Fruit fly (Drosophila melanogaster): ENCODE data around the gene CG1113.
A peak's percentile ranks its signal among the peaks of the same experiment; 100 is the strongest.

The CG1113 gene

dm6 chr3R:5300620-5301019, 47.7 kb downstream of the CG1113 start (continued):
- TF ChIP-seq Dp (GFP tag; optimal IDR thresholded peaks at IDR 0.05), result no peak
- TF ChIP-seq HmgD (GFP tag; optimal IDR thresholded peaks at IDR 0.05), result no peak
- TF ChIP-seq CG8089 (GFP tag; optimal IDR thresholded peaks at IDR 0.05), result peak; percentile 33
- TF ChIP-seq CG15514 (GFP tag; optimal IDR thresholded peaks at IDR 0.05), result peak; percentile 28
- no peak for TF ChIP-seq gt (GFP tag; IDR thresholded peaks at IDR 0.05)
- TF ChIP-seq dpn (GFP tag; optimal IDR thresholded peaks at IDR 0.05), result peak in 1 of 2 experiments; percentile 27
- no peak for TF ChIP-seq maf-S (GFP tag; optimal IDR thresholded peaks at IDR 0.05)
- TF ChIP-seq CG33213 (GFP tag; optimal IDR thresholded peaks at IDR 0.05), result no peak
- TF ChIP-seq Lhr (GFP tag; optimal IDR thresholded peaks at IDR 0.05), result no peak
- no peak for TF ChIP-seq run (tag; optimal IDR thresholded peaks at IDR 0.05)
- peak; percentile 42 for TF ChIP-seq wek (GFP tag; optimal IDR thresholded peaks at IDR 0.05)
- no peak for TF ChIP-seq CG6689 (GFP tag; IDR thresholded peaks at IDR 0.05)
- TF ChIP-seq CG12744 (GFP tag; optimal IDR thresholded peaks at IDR 0.05), result no peak
- TF ChIP-seq da (GFP tag; optimal IDR thresholded peaks at IDR 0.05), result no peak
- peak; percentile 34 for TF ChIP-seq odd (GFP tag; optimal IDR thresholded peaks at IDR 0.05)
- no peak for TF ChIP-seq twi (tag; optimal IDR thresholded peaks at IDR 0.05)
- TF ChIP-seq Hsf (GFP tag; optimal IDR thresholded peaks at IDR 0.05), result peak; percentile 19
- no peak for TF ChIP-seq CG8281 (tag; optimal IDR thresholded peaks at IDR 0.05)
- TF ChIP-seq luna (GFP tag; optimal IDR thresholded peaks at IDR 0.05), result no peak
- peak; percentile 23 for TF ChIP-seq ewg (GFP tag; optimal IDR thresholded peaks at IDR 0.05)
- TF ChIP-seq rib (GFP tag; IDR thresholded peaks at IDR 0.05), result no peak
- no peak for TF ChIP-seq slp2 (GFP tag; optimal IDR thresholded peaks at IDR 0.05)
- TF ChIP-seq CG10147 (GFP tag; optimal IDR thresholded peaks at IDR 0.05), result no peak
- no peak for TF ChIP-seq CG10565 (GFP tag; optimal IDR thresholded peaks at IDR 0.05)
- no peak for TF ChIP-seq br (optimal IDR thresholded peaks at IDR 0.05)
- no peak for TF ChIP-seq CG14050 (GFP tag; IDR thresholded peaks at IDR 0.05)
- TF ChIP-seq CG6683 (GFP tag; optimal IDR thresholded peaks at IDR 0.05), result peak; percentile 14
- no peak for TF ChIP-seq CG17186 (GFP tag; optimal IDR thresholded peaks at IDR 0.05)
- peak in 1 of 2 experiments; percentile 24 for TF ChIP-seq Hr51 (GFP tag; optimal IDR thresholded peaks at IDR 0.05)
- no peak for TF ChIP-seq CG12104 (GFP tag; optimal IDR thresholded peaks at IDR 0.05)
- TF ChIP-seq Fer1 (GFP tag; optimal IDR thresholded peaks at IDR 0.05), result peak; percentile 68
- TF ChIP-seq NfI (GFP tag; optimal IDR thresholded peaks at IDR 0.05), result peak; percentile 49
- TF ChIP-seq wor (GFP tag; IDR thresholded peaks at IDR 0.05), result no peak
- TF ChIP-seq Sox102F (GFP tag; optimal IDR thresholded peaks at IDR 0.05), result peak; percentile 11
- no peak for TF ChIP-seq MESR4 (GFP tag; optimal IDR thresholded peaks at IDR 0.05)
- no peak for TF ChIP-seq Sry-β (GFP tag; optimal IDR thresholded peaks at IDR 0.05)
- no peak for TF ChIP-seq sens (GFP tag)
- no peak for TF ChIP-seq CG15479 (GFP tag; optimal IDR thresholded peaks at IDR 0.05)
- 0 out of 3 replicates have a peak, but pooled peaks have one; percentile 43 for TF ChIP-seq ken (GFP tag; IDR thresholded peaks at IDR 0.05)
- no peak for TF ChIP-seq p53 (GFP tag; optimal IDR thresholded peaks at IDR 0.05)
- no peak for TF ChIP-seq sc (optimal IDR thresholded peaks at IDR 0.05)
- no peak for TF ChIP-seq sc (GFP tag; optimal IDR thresholded peaks at IDR 0.05)
- TF ChIP-seq Mad (GFP tag; optimal IDR thresholded peaks at IDR 0.05), result peak; percentile 15
- TF ChIP-seq CG11695 (GFP tag; IDR thresholded peaks at IDR 0.05), result no peak
- no peak; the same call in 1 of the 2 replicates for TF ChIP-seq CG10959 (GFP tag; IDR thresholded peaks at IDR 0.05)
- no peak for TF ChIP-seq CG1529 (GFP tag; optimal IDR thresholded peaks at IDR 0.05)
- no peak for TF ChIP-seq Tbp (GFP tag; optimal IDR thresholded peaks at IDR 0.05)
- TF ChIP-seq eve (GFP tag; optimal IDR thresholded peaks at IDR 0.05), result no peak
- TF ChIP-seq BtbVII (GFP tag; optimal IDR thresholded peaks at IDR 0.05), result no peak
- TF ChIP-seq ind (GFP tag; optimal IDR thresholded peaks at IDR 0.05), result peak; percentile 17
- no peak for TF ChIP-seq inv (GFP tag; IDR thresholded peaks at IDR 0.05; ENCODE audit: partially characterized antibody)
- no peak for TF ChIP-seq ase (GFP tag; IDR thresholded peaks at IDR 0.05)
- no peak for TF ChIP-seq CG14667 (GFP tag; IDR thresholded peaks at IDR 0.05)

All from whole organism, embryonic.